Worm (Caenorhabditis elegans) whole organism, L2 larva: ENCODE measurements around the gene W04E12.7.
"Not testable (repeated sequence)": the region's sequence is repeated elsewhere in the genome, so short reads cannot be mapped to it uniquely, and the experiment has no call there.

ENCODE experiments used
- blmp-1 ChIP-seq: sonication (generic microtip); optimal IDR thresholded peaks from 2 replicates; lab custom pipeline; 2017; ENCODE audit warnings: missing genetic modification characterization, mild to moderate bottlenecking, missing compliant biosample characterization, antibody characterized with exemption, moderate library complexity; ENCODE audit not compliant: insufficient read depth
- egl-27 ChIP-seq: sonication (generic microtip); optimal IDR thresholded peaks from 3 replicates; lab custom pipeline; 2017; ENCODE audit warnings: missing biosample characterization, missing genetic modification reagents, missing genetic modification characterization
- elt-3 ChIP-seq: sonication (generic microtip); optimal IDR thresholded peaks from 2 replicates; lab custom pipeline; 2017; ENCODE audit warnings: missing biosample characterization, missing genetic modification characterization
- fos-1 ChIP-seq: fragments of 150-350 bp; optimal IDR thresholded peaks from 2 replicates; lab custom pipeline; 2014; ENCODE audit warnings: missing biosample characterization, missing genetic modification characterization

- not testable (repeated sequence) for TF ChIP-seq blmp-1, elt-3, egl-27, fos-1 (tag; lab: Kevin White, UChicago)
Measured at ce11 chrV:19710514-19710913, 26.8 kb downstream of the W04E12.7 start, which contains the start of gene Y43F8C.15.
